Fruit fly (Drosophila melanogaster) Kc167 (cell line): ENCODE data around the gene CG32295.

Source experiments
- Myc ChIP-seq: fragments of >200 bp; optimal IDR thresholded peaks from 2 replicates; lab custom pipeline; 2017; ENCODE audit warnings: missing external identifiers
- Sin3A ChIP-seq: fragments of >200 bp; optimal IDR thresholded peaks from 2 replicates; lab custom pipeline; 2018; ENCODE audit warnings: missing external identifiers
- h ChIP-seq: fragments of >200 bp; optimal IDR thresholded peaks from 3 replicates; lab custom pipeline; 2018; ENCODE audit warnings: missing external identifiers
- insv ChIP-seq: fragments of >200 bp; optimal IDR thresholded peaks from 3 replicates; lab custom pipeline; 2018; ENCODE audit warnings: missing external identifiers
- psq ChIP-seq: fragments of >200 bp; optimal IDR thresholded peaks from 2 replicates; lab custom pipeline; 2017; ENCODE audit warnings: missing external identifiers
- ttk ChIP-seq: sonication (Bioruptor generic); optimal IDR thresholded peaks from 2 replicates; lab custom pipeline; 2017; ENCODE audit warnings: missing external identifiers

DNA sequence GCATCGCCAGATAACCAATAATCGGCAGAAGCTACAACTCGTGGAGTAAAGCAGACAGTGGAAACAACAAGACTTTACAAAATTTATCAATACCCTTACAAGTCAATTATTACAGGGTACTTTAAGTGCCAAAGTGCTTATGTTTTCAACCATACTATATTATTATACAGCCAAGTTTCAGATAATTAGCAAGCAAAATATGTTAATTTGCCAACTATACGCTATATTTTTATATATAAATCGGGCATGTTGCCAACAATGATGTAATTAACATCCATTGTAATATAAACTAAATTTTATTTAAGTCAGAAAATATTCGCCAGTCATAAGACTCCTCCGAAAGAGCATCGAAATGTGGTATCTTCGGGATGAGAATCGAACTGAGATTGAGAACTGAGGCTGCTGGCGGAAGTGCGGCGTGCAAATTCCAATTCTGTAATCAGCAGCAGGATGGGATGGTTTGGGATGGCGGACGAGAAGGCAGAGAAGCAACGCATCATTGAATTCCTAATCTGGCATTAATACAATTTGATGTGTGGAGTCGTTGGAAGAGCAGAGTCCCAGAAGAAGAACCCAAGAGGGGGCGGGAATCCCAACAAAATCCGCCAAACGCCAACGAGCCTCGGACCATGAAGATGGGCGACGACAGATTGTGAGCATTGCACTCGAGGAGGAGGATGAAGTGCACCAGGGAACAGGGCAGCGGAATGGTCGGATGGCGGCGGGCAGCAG lies 6.4 kb upstream of the CG32295 start:
- TF ChIP-seq psq (lab: Kevin White, UChicago): no peak
- no peak for TF ChIP-seq h (lab: Kevin White, UChicago)
- TF ChIP-seq insv (lab: Kevin White, UChicago): no peak
- TF ChIP-seq ttk (lab: Kevin White, UChicago): no peak
- TF ChIP-seq Myc (lab: Kevin White, UChicago): no peak
- TF ChIP-seq Sin3A (lab: Kevin White, UChicago): no peak
